Worm (Caenorhabditis elegans) whole organism, late embryonic: Measurements from ENCODE around the gene srw-35.

Source experiments
- F13H6.1 ChIP-seq: sonication (generic microtip); optimal IDR thresholded peaks from 2 replicates; lab custom pipeline; 2016; ENCODE audit warnings: missing genetic modification characterization, missing compliant biosample characterization
- ceh-30 ChIP-seq: fragments of 150-350 bp; optimal IDR thresholded peaks from 2 replicates; lab custom pipeline; 2014; ENCODE audit warnings: missing biosample characterization, missing genetic modification characterization
- elt-4 ChIP-seq: sonication (generic microtip); optimal IDR thresholded peaks from 2 replicates; lab custom pipeline; 2016; ENCODE audit warnings: missing genetic modification characterization, missing compliant biosample characterization
- fax-1 ChIP-seq: sonication (generic microtip); optimal IDR thresholded peaks from 2 replicates; lab custom pipeline; 2016; ENCODE audit warnings: missing genotype, missing genetic modification characterization, missing compliant biosample characterization
- hlh-15 ChIP-seq: sonication (generic microtip); optimal IDR thresholded peaks from 2 replicates; lab custom pipeline; 2016; ENCODE audit warnings: missing genetic modification characterization, missing compliant biosample characterization
- lin-11 ChIP-seq: fragments of 200-800 bp; sonication (Bioruptor generic); optimal IDR thresholded peaks from 2 replicates; lab custom pipeline; 2018; ENCODE audit warnings: mild to moderate bottlenecking, missing genetic modification characterization, missing compliant biosample characterization
- nfya-1 ChIP-seq: sonication (generic microtip); optimal IDR thresholded peaks from 2 replicates; lab custom pipeline; 2017; ENCODE audit warnings: missing genetic modification characterization, mild to moderate bottlenecking, missing compliant biosample characterization, antibody characterized with exemption, moderate library complexity
- npax-4 ChIP-seq: sonication (generic microtip); optimal IDR thresholded peaks from 2 replicates; lab custom pipeline; 2016; ENCODE audit warnings: missing genetic modification characterization, missing compliant biosample characterization
- pax-1 ChIP-seq: fragments of 150-350 bp; optimal IDR thresholded peaks from 2 replicates; lab custom pipeline; 2014; ENCODE audit warnings: missing biosample characterization, missing genetic modification characterization
- pqm-1 ChIP-seq: sonication (generic microtip); optimal IDR thresholded peaks from 2 replicates; lab custom pipeline; 2016; ENCODE audit warnings: missing genetic modification characterization, missing compliant biosample characterization
- tbx-2 ChIP-seq: sonication (generic microtip); optimal IDR thresholded peaks from 2 replicates; lab custom pipeline; 2016; ENCODE audit warnings: missing genetic modification characterization, missing compliant biosample characterization
- unc-42 ChIP-seq: sonication (generic microtip); optimal IDR thresholded peaks from 2 replicates; lab custom pipeline; 2016; ENCODE audit warnings: missing genotype, missing genetic modification characterization, missing compliant biosample characterization
- zip-5 ChIP-seq: sonication (generic microtip); optimal IDR thresholded peaks from 2 replicates; lab custom pipeline; 2016; ENCODE audit warnings: missing genetic modification characterization, missing compliant biosample characterization

DNA sequence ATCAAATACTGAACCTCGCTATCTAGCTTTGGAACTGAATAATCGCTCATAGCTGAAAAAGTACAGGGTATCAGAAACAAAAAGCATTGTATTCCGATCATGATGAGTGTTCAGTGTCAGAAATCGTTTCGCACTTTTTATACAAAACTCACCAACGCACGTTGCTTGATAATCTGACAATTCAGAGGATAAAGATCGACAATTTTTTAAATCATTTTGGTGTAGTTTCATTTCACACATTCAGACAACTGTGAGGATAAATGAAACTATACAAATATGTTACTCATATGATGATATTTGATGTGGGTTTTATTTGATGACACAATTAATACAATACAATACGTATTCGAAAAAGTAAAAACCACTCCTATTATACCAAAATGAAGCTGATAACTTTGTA, 10.7 kb downstream of the srw-35 start, which contains the start of gene F57E7.2:
- TF ChIP-seq hlh-15 (tag; lab: Kevin White, UChicago) (no peak), tbx-2 (tag; lab: Kevin White, UChicago) (no peak), ceh-30 (tag; lab: Kevin White, UChicago) (no peak), unc-42 (tag; lab: Kevin White, UChicago) (no peak), pqm-1 (no peak), npax-4 (no peak), pax-1 (tag; lab: Kevin White, UChicago) (no peak), lin-11 (tag; lab: Kevin White, UChicago) (no peak), nfya-1 (tag; lab: Kevin White, UChicago) (no peak), zip-5 (no peak), F13H6.1 (tag; lab: Kevin White, UChicago) (no peak), fax-1 (tag; lab: Kevin White, UChicago) (no peak), elt-4 (tag; lab: Kevin White, UChicago) (no peak)
